Fruit fly (Drosophila melanogaster): Measurements from ENCODE around the gene capt.

capt gene

dm6 chr2L:1157679-1158518, at the start of gene capt:
Gene capt (minus strand): TSS chr2L:1158262.
- TF ChIP-seq jigr1 (GFP tag; IDR thresholded peaks at IDR 0.05) = peak; percentile 75; the same call in 2 of the 3 replicates
- peak; percentile 49 for TF ChIP-seq pho (GFP tag; optimal IDR thresholded peaks at IDR 0.05)
- TF ChIP-seq klu (GFP tag; IDR thresholded peaks at IDR 0.05) = no peak
- no peak for TF ChIP-seq CG8290 (GFP tag; optimal IDR thresholded peaks at IDR 0.05)
- no peak for TF ChIP-seq CG8290 (tag; optimal IDR thresholded peaks at IDR 0.05)
- TF ChIP-seq sr (GFP tag; IDR thresholded peaks at IDR 0.05) = peak; percentile 86
- TF ChIP-seq CG2678 (tag; optimal IDR thresholded peaks at IDR 0.05) = no peak
- TF ChIP-seq CG3407 (GFP tag; optimal IDR thresholded peaks at IDR 0.05) = no peak
- TF ChIP-seq Aef1 (GFP tag; IDR thresholded peaks at IDR 0.05) = peak; percentile 42; the same call in 1 of the 3 replicates
- no peak for TF ChIP-seq lab (GFP tag; optimal IDR thresholded peaks at IDR 0.05)
- peak; percentile 6 to 66 for TF ChIP-seq crp (GFP tag; optimal IDR thresholded peaks at IDR 0.05)
- peak; percentile 2 for TF ChIP-seq CG10543 (GFP tag; optimal IDR thresholded peaks at IDR 0.05)
- no peak for TF ChIP-seq CG5245 (GFP tag; optimal IDR thresholded peaks at IDR 0.05)
- TF ChIP-seq CG5180 (GFP tag; optimal IDR thresholded peaks at IDR 0.05) = no peak
- peak; percentile 52 for TF ChIP-seq bigmax (GFP tag; optimal IDR thresholded peaks at IDR 0.05)
- no peak for TF ChIP-seq CG1647 (GFP tag; optimal IDR thresholded peaks at IDR 0.05)
- no peak for TF ChIP-seq Ets65A (GFP tag)
- no peak for TF ChIP-seq NfI (GFP tag; optimal IDR thresholded peaks at IDR 0.05)
- no peak for TF ChIP-seq cas (GFP tag; IDR thresholded peaks at IDR 0.05)
- peak; percentile 31 for TF ChIP-seq esg (GFP tag; conservative IDR thresholded peaks at IDR 0.05)
- TF ChIP-seq tup (GFP tag; optimal IDR thresholded peaks at IDR 0.05) = no peak
- TF ChIP-seq Dfd (GFP tag; optimal IDR thresholded peaks at IDR 0.05) = no peak
- no peak for TF ChIP-seq HLH4C (GFP tag; IDR thresholded peaks at IDR 0.05; ENCODE audit: partially characterized antibody)
- peak; percentile 10 for TF ChIP-seq CG17385 (GFP tag; optimal IDR thresholded peaks at IDR 0.05)
- peak in 1 of 2 experiments; percentile 38 for TF ChIP-seq chif (GFP tag; optimal IDR thresholded peaks at IDR 0.05)
- peak; percentile 14 for TF ChIP-seq chn (GFP tag; optimal IDR thresholded peaks at IDR 0.05)
- peak; percentile 26 for TF ChIP-seq bcd (GFP tag; optimal IDR thresholded peaks at IDR 0.05)
- peak; percentile 11 for TF ChIP-seq grn (GFP tag; optimal IDR thresholded peaks at IDR 0.05)
- no peak for TF ChIP-seq CG6272 (GFP tag; IDR thresholded peaks at IDR 0.05)
- peak; percentile 9 for TF ChIP-seq trem (tag; optimal IDR thresholded peaks at IDR 0.05)
- peak; percentile 29 for TF ChIP-seq jumu (GFP tag; optimal IDR thresholded peaks at IDR 0.05)
- peak; percentile 54 for TF ChIP-seq Sin3A (optimal IDR thresholded peaks at IDR 0.05)
- TF ChIP-seq Bdp1 (GFP tag; optimal IDR thresholded peaks at IDR 0.05) = no peak
- TF ChIP-seq CG12071 (GFP tag; optimal IDR thresholded peaks at IDR 0.05) = no peak
- no peak for TF ChIP-seq CG17568 (GFP tag; optimal IDR thresholded peaks at IDR 0.05)
- TF ChIP-seq Dbx (GFP tag; IDR thresholded peaks at IDR 0.05) = peak; percentile 21; the same call in 1 of the 3 replicates
- TF ChIP-seq emc (GFP tag; optimal IDR thresholded peaks at IDR 0.05) = no peak
- TF ChIP-seq CG10321 (GFP tag; IDR thresholded peaks at IDR 0.05) = 0 out of 2 replicates have a peak, but pooled peaks have one; percentile 9
- TF ChIP-seq Fer2 (tag; optimal IDR thresholded peaks at IDR 0.05) = no peak
- no peak for TF ChIP-seq ab (GFP tag; optimal IDR thresholded peaks at IDR 0.05)
- peak; percentile 51; the same call in 2 of the 3 replicates for TF ChIP-seq tgo (GFP tag; IDR thresholded peaks at IDR 0.05)
- TF ChIP-seq CG3847 (GFP tag; IDR thresholded peaks at IDR 0.05) = 0 out of 2 replicates have a peak, but pooled peaks have one; percentile 11
- TF ChIP-seq luna (GFP tag; optimal IDR thresholded peaks at IDR 0.05) = no peak
- TF ChIP-seq NC2β (GFP tag; optimal IDR thresholded peaks at IDR 0.05) = no peak
- TF ChIP-seq schlank (tag; optimal IDR thresholded peaks at IDR 0.05) = peak; percentile 27
- TF ChIP-seq fu2 (GFP tag; optimal IDR thresholded peaks at IDR 0.05) = peak; percentile 10
- TF ChIP-seq CG1529 (GFP tag; optimal IDR thresholded peaks at IDR 0.05) = no peak
- peak; percentile 27; the same call in 1 of the 2 replicates for TF ChIP-seq vvl (GFP tag; IDR thresholded peaks at IDR 0.05)
- TF ChIP-seq CG3281 (GFP tag; optimal IDR thresholded peaks at IDR 0.05) = no peak
- no peak for TF ChIP-seq CG6854 (GFP tag; optimal IDR thresholded peaks at IDR 0.05)
